Worm (Caenorhabditis elegans) whole organism, mixed stage, embryonic: Measurements from ENCODE around the gene hira-1.

Source experiments
- M03D4.4 ChIP-seq: sonication (generic microtip); optimal IDR thresholded peaks from 2 replicates; lab custom pipeline; 2017; ENCODE audit warnings: mild to moderate bottlenecking, missing genetic modification characterization, missing compliant biosample characterization
- bed-3 ChIP-seq: fragments of 200-800 bp; sonication (Bioruptor generic); optimal IDR thresholded peaks from 3 replicates; lab custom pipeline; 2018; ENCODE audit warnings: mild to moderate bottlenecking, missing genetic modification characterization, moderate library complexity, missing compliant biosample characterization
- ceh-39 ChIP-seq: fragments of 150-350 bp; optimal IDR thresholded peaks from 2 replicates; lab custom pipeline; 2014; ENCODE audit warnings: missing biosample characterization, missing genetic modification characterization
- ceh-43 ChIP-seq: fragments of 200-800 bp; sonication (Bioruptor generic); optimal IDR thresholded peaks from 2 replicates; lab custom pipeline; 2018; ENCODE audit warnings: mild to moderate bottlenecking, missing genetic modification characterization, moderate library complexity, missing compliant biosample characterization
- ceh-83 ChIP-seq: fragments of 200-800 bp; sonication (Bioruptor generic); optimal IDR thresholded peaks from 2 replicates; lab custom pipeline; 2018; ENCODE audit warnings: mild to moderate bottlenecking, missing genetic modification characterization, missing compliant biosample characterization
- ces-1 ChIP-seq: fragments of 150-350 bp; optimal IDR thresholded peaks from 2 replicates; lab custom pipeline; 2014; ENCODE audit warnings: missing biosample characterization, missing genetic modification reagents, missing genetic modification characterization
- cnd-1 ChIP-seq: fragments of 200-800 bp; sonication (Bioruptor generic); optimal IDR thresholded peaks from 2 replicates; lab custom pipeline; 2018; ENCODE audit warnings: mild to moderate bottlenecking, missing genetic modification characterization, missing compliant biosample characterization
- drap-1 ChIP-seq: fragments of 200-800 bp; sonication (Bioruptor generic); optimal IDR thresholded peaks from 3 replicates; lab custom pipeline; 2018; ENCODE audit warnings: mild to moderate bottlenecking, missing genetic modification characterization, missing compliant biosample characterization
- elt-1 ChIP-seq: sonication (generic microtip); optimal IDR thresholded peaks from 2 replicates; lab custom pipeline; 2017; ENCODE audit warnings: missing genetic modification characterization, mild to moderate bottlenecking, missing compliant biosample characterization, antibody characterized with exemption, moderate library complexity, borderline replicate concordance; ENCODE audit not compliant: insufficient read depth
- elt-3 ChIP-seq: fragments of 150-350 bp; optimal IDR thresholded peaks from 2 replicates; lab custom pipeline; 2014; ENCODE audit warnings: missing biosample characterization, missing genetic modification characterization
- lin-32 ChIP-seq: fragments of 200-800 bp; sonication (Bioruptor generic); optimal IDR thresholded peaks from 2 replicates; lab custom pipeline; 2018; ENCODE audit warnings: mild to moderate bottlenecking, missing genetic modification characterization, missing compliant biosample characterization
- mab-5 ChIP-seq: fragments of 150-350 bp; optimal IDR thresholded peaks from 2 replicates; lab custom pipeline; 2014; ENCODE audit warnings: missing biosample characterization, missing genetic modification characterization
- mep-1 ChIP-seq: fragments of 150-350 bp; optimal IDR thresholded peaks from 2 replicates; lab custom pipeline; 2017; ENCODE audit warnings: missing biosample characterization, missing genetic modification reagents, missing genetic modification characterization, inconsistent platforms
- mls-2 ChIP-seq: sonication (generic microtip); optimal IDR thresholded peaks from 2 replicates; lab custom pipeline; 2016; ENCODE audit warnings: mild to moderate bottlenecking, missing genetic modification characterization, moderate library complexity, missing compliant biosample characterization
- nhr-2 ChIP-seq: fragments of 150-350 bp; optimal IDR thresholded peaks from 2 replicates; lab custom pipeline; 2014; ENCODE audit warnings: missing biosample characterization, missing genetic modification characterization
- nhr-237 ChIP-seq: fragments of 150-350 bp; optimal IDR thresholded peaks from 2 replicates; lab custom pipeline; 2014; ENCODE audit warnings: missing biosample characterization, missing genetic modification characterization
- nhr-28 ChIP-seq: fragments of 150-350 bp; optimal IDR thresholded peaks from 2 replicates; lab custom pipeline; 2014; ENCODE audit warnings: missing biosample characterization, missing genetic modification characterization
- nhr-76 ChIP-seq: sonication (generic microtip); optimal IDR thresholded peaks from 2 replicates; lab custom pipeline; 2017; ENCODE audit warnings: missing biosample characterization, missing genetic modification characterization
- pha-4 ChIP-seq: fragments of 150-350 bp; optimal IDR thresholded peaks from 2 replicates; lab custom pipeline; 2018; ENCODE audit warnings: missing biosample characterization, missing genetic modification reagents, missing genetic modification characterization
- sem-2 ChIP-seq: fragments of 200-800 bp; sonication (Bioruptor generic); optimal IDR thresholded peaks from 2 replicates; lab custom pipeline; 2018; ENCODE audit warnings: mild to moderate bottlenecking, missing genetic modification characterization, missing compliant biosample characterization
- snpc-4 ChIP-seq: fragments of 150-350 bp; optimal IDR thresholded peaks from 2 replicates; lab custom pipeline; 2014; ENCODE audit warnings: missing biosample characterization, missing genetic modification characterization
- sptf-1 ChIP-seq: sonication (generic microtip); optimal IDR thresholded peaks from 2 replicates; lab custom pipeline; 2017; ENCODE audit warnings: mild to moderate bottlenecking, missing genetic modification characterization, moderate library complexity, missing compliant biosample characterization
- tbx-8 ChIP-seq: fragments of 200-800 bp; sonication (Bioruptor generic); optimal IDR thresholded peaks from 2 replicates; lab custom pipeline; 2018; ENCODE audit warnings: mild to moderate bottlenecking, missing genetic modification characterization, moderate library complexity, missing compliant biosample characterization
- unc-120 ChIP-seq: sonication (generic microtip); optimal IDR thresholded peaks from 2 replicates; lab custom pipeline; 2017; ENCODE audit warnings: missing genetic modification characterization, missing compliant biosample characterization; ENCODE audit not compliant: poor library complexity, severe bottlenecking
- unc-39 ChIP-seq: fragments of 150-350 bp; optimal IDR thresholded peaks from 2 replicates; lab custom pipeline; 2014; ENCODE audit warnings: missing biosample characterization, missing genetic modification characterization
- zip-8 ChIP-seq: fragments of 150-350 bp; optimal IDR thresholded peaks from 2 replicates; lab custom pipeline; 2014; ENCODE audit warnings: missing biosample characterization, missing genetic modification characterization
- ztf-11 ChIP-seq: fragments of 150-350 bp; optimal IDR thresholded peaks from 2 replicates; lab custom pipeline; 2014; ENCODE audit warnings: missing biosample characterization, missing genetic modification characterization

The hira-1 gene

ce11 chrIII:5217511-5217910 is 26.6 kb downstream of the hira-1 start, which contains the start of gene cutl-19:
Gene cutl-19, minus strand, starts transcription at chrIII:5217611.
- TF ChIP-seq tbx-8 (GFP tag; lab: Kevin White, UChicago) (no peak), nhr-76 (tag; lab: Kevin White, UChicago) (no peak), elt-1 (tag; lab: Kevin White, UChicago) (no peak), nhr-2 (tag; lab: Kevin White, UChicago) (no peak), ceh-43 (GFP tag; lab: Kevin White, UChicago) (no peak), mab-5 (no peak), ces-1 (GFP tag; lab: Kevin White, UChicago) (no peak), M03D4.4 (tag; lab: Kevin White, UChicago) (no peak), zip-8 (tag; lab: Kevin White, UChicago) (no peak)

ce11 chrIII:5218687-5219086 is 27.8 kb downstream of the hira-1 start, which contains the start of gene ZC155.2:
Gene ZC155.2, plus strand, starts transcription at chrIII:5218987.
- TF ChIP-seq ceh-39 (tag; lab: Kevin White, UChicago): no peak
- TF ChIP-seq sem-2 (GFP tag; lab: Kevin White, UChicago): no peak
- TF ChIP-seq bed-3 (GFP tag; lab: Kevin White, UChicago): no peak
- no peak for TF ChIP-seq ztf-11
- no peak for TF ChIP-seq mls-2

ce11 chrIII:5221820-5222219 is 30.9 kb downstream of the hira-1 start:
- TF ChIP-seq sem-2 (GFP tag; lab: Kevin White, UChicago): no peak
- TF ChIP-seq unc-39: no peak
- no peak for TF ChIP-seq nhr-2 (tag; lab: Kevin White, UChicago)
- TF ChIP-seq unc-120 (tag; lab: Kevin White, UChicago): no peak
- no peak for TF ChIP-seq mep-1 (tag; lab: Kevin White, UChicago)
- no peak for TF ChIP-seq lin-32
- TF ChIP-seq snpc-4 (tag; lab: Kevin White, UChicago): no peak
- TF ChIP-seq ztf-11: no peak

- peak; percentile 8 for TF ChIP-seq pha-4 (tag; lab: Kevin White, UChicago)
- no peak for TF ChIP-seq ces-1 (GFP tag; lab: Kevin White, UChicago)
- TF ChIP-seq, all 35 proteins: peak for 1
These were observed 31.9 kb downstream of the hira-1 start for ce11 chrIII:5222777-5223176.

ce11 chrIII:5224908-5225307 is 34.0 kb downstream of the hira-1 start:
- no peak for TF ChIP-seq zip-8 (tag; lab: Kevin White, UChicago)

- TF ChIP-seq sptf-1 (tag; lab: Kevin White, UChicago): no peak
- no peak for TF ChIP-seq nhr-237
- no peak for TF ChIP-seq elt-1 (tag; lab: Kevin White, UChicago)
- TF ChIP-seq ceh-39 (tag; lab: Kevin White, UChicago): no peak
- TF ChIP-seq elt-3 (tag; lab: Kevin White, UChicago): no peak
- TF ChIP-seq nhr-2 (tag; lab: Kevin White, UChicago): no peak
- no peak for TF ChIP-seq ceh-43 (GFP tag; lab: Kevin White, UChicago)
- no peak for TF ChIP-seq tbx-8 (GFP tag; lab: Kevin White, UChicago)
- TF ChIP-seq cnd-1 (tag; lab: Kevin White, UChicago): no peak
- TF ChIP-seq ztf-11: no peak
- no peak for TF ChIP-seq unc-120 (tag; lab: Kevin White, UChicago)
- no peak for TF ChIP-seq drap-1
- no peak for TF ChIP-seq unc-39
- no peak for TF ChIP-seq ceh-83 (GFP tag; lab: Kevin White, UChicago)
- no peak for TF ChIP-seq nhr-28 (tag; lab: Kevin White, UChicago)
These were observed 34.4 kb downstream of the hira-1 start, which contains the start of gene nex-1 for ce11 chrIII:5225321-5225720. Gene nex-1, plus strand, starts transcription at chrIII:5225621.
